Worm (Caenorhabditis elegans) whole organism, L3 larva: ENCODE measurements around the gene F31D5.7.

Experiments
- aly-2 ChIP-seq: fragments of 150-350 bp; optimal IDR thresholded peaks from 2 replicates; lab custom pipeline; 2014; ENCODE audit warnings: missing biosample characterization, missing genetic modification characterization
- ama-1 ChIP-seq: fragments of 150-350 bp; optimal IDR thresholded peaks from 2 replicates; lab custom pipeline; 2018
- egl-27 ChIP-seq: sonication (generic microtip); optimal IDR thresholded peaks from 4 replicates; lab custom pipeline; 2017; ENCODE audit warnings: missing biosample characterization, missing genetic modification reagents, missing genetic modification characterization
- elt-2 ChIP-seq: sonication (generic microtip); optimal IDR thresholded peaks from 2 replicates; lab custom pipeline; 2016; ENCODE audit warnings: missing genetic modification reagents, mild to moderate bottlenecking, missing genetic modification characterization, missing compliant biosample characterization
- lin-39 ChIP-seq: fragments of 150-350 bp; optimal IDR thresholded peaks from 2 replicates; lab custom pipeline; 2018; ENCODE audit warnings: missing biosample characterization, missing genetic modification reagents, missing genetic modification characterization
- nfya-1 ChIP-seq: sonication (generic microtip); optimal IDR thresholded peaks from 2 replicates; lab custom pipeline; 2017; ENCODE audit warnings: missing genetic modification characterization, mild to moderate bottlenecking, missing compliant biosample characterization, antibody characterized with exemption, moderate library complexity; ENCODE audit not compliant: insufficient read depth
- nhr-11 ChIP-seq: fragments of 150-350 bp; optimal IDR thresholded peaks from 2 replicates; lab custom pipeline; 2014; ENCODE audit warnings: missing biosample characterization, missing genetic modification characterization
- nhr-28 ChIP-seq: fragments of 150-350 bp; optimal IDR thresholded peaks from 2 replicates; lab custom pipeline; 2014; ENCODE audit warnings: missing biosample characterization, missing genetic modification characterization
- nhr-43 ChIP-seq: sonication (generic microtip); optimal IDR thresholded peaks from 2 replicates; lab custom pipeline; 2016; ENCODE audit warnings: mild to moderate bottlenecking, missing genetic modification characterization, missing compliant biosample characterization; ENCODE audit not compliant: poor library complexity, severe bottlenecking
- nhr-76 ChIP-seq: fragments of 150-350 bp; sonication (generic microtip); optimal IDR thresholded peaks from 5 replicates; lab custom pipeline; 2014; ENCODE audit warnings: missing biosample characterization, missing genetic modification characterization
- nhr-77 ChIP-seq: fragments of 150-350 bp; optimal IDR thresholded peaks from 2 replicates; lab custom pipeline; 2014; ENCODE audit warnings: missing biosample characterization, missing genetic modification characterization

- no peak for TF ChIP-seq egl-27 (tag; lab: Kevin White, UChicago)
- TF ChIP-seq nhr-11 (tag; lab: Kevin White, UChicago), result no peak
- no peak for TF ChIP-seq lin-39
- TF ChIP-seq ama-1 (lab: Kevin White, UChicago), result no peak
- TF ChIP-seq elt-2 (tag; lab: Kevin White, UChicago), result peak; percentile 95
- TF ChIP-seq nhr-28 (tag; lab: Kevin White, UChicago), result no peak
- TF ChIP-seq nhr-43 (tag; lab: Kevin White, UChicago), result no peak
- TF ChIP-seq nhr-77 (tag; lab: Kevin White, UChicago), result no peak
- TF ChIP-seq aly-2 (tag; lab: Kevin White, UChicago), result no peak
- TF ChIP-seq nfya-1, result no peak
- TF ChIP-seq nhr-76 (tag; lab: Kevin White, UChicago), result no peak
These were observed 17.1 kb upstream of the F31D5.7 start, which contains the start of gene mth-2 for ce11 chrII:4194127-4194526.
